Worm (Caenorhabditis elegans): ENCODE results near the gene T05B4.10.

DNA sequence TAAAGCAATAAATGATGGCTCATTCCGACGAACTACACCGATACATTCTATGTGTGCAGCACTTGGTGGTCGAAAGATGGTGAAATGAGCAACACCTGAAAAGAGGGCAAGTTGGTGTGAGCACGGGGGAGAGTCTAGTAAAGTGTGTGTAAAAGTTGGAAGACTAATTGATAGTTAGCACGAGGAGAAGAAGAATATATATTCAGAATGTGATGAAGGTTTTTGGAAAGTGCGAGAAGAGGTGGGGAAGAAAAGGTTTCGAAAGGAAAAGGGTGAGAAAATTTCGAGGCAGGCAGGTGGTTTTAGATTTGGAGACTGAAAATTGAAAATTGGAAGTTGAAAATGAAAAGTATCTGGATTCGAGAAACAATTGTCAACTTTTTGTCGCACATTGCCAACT is 31.7 kb upstream of the T05B4.10 start, which contains the start of gene Y45G5AM.6:
- TF ChIP-seq dmd-4 (tag; optimal IDR thresholded peaks at IDR 0.05): no peak
- TF ChIP-seq mab-5 (tag; optimal IDR thresholded peaks at IDR 0.05): no peak
